Fruit fly (Drosophila melanogaster) whole organism, embryonic: ENCODE measurements around the gene Top3beta.
A peak's percentile ranks its signal among the peaks of the same experiment; 100 is the strongest.

Experiments
- ATbp ChIP-seq: fragments of 200-800 bp; sonication (Bioruptor generic); optimal IDR thresholded peaks from 2 replicates; lab custom pipeline; 2017; ENCODE audit warnings: missing biosample characterization, mild to moderate bottlenecking, missing genetic modification characterization, missing genetic modification reagents
- BEAF-32 ChIP-seq: fragments of 200-800 bp; sonication (Bioruptor generic); optimal IDR thresholded peaks from 3 replicates; lab custom pipeline; 2017; ENCODE audit warnings: missing biosample characterization, missing genetic modification characterization, mild to moderate bottlenecking, moderate library complexity, missing genetic modification reagents
- CG10274 ChIP-seq: fragments of 200-800 bp; sonication (Bioruptor generic); optimal IDR thresholded peaks from 3 replicates; lab custom pipeline; 2017; ENCODE audit warnings: missing biosample characterization, mild to moderate bottlenecking, missing genetic modification characterization
- CG12071 ChIP-seq: fragments of 200-800 bp; sonication (Bioruptor generic); optimal IDR thresholded peaks from 3 replicates; lab custom pipeline; 2018; ENCODE audit warnings: missing biosample characterization, mild to moderate bottlenecking, missing genetic modification characterization
- CG1233 ChIP-seq: fragments of 200-800 bp; sonication (Bioruptor generic); optimal IDR thresholded peaks from 4 replicates; lab custom pipeline; 2018; ENCODE audit warnings: missing biosample characterization, mild to moderate bottlenecking, missing genetic modification characterization
- CG13424 ChIP-seq: fragments of 200-800 bp; sonication (Bioruptor generic); optimal IDR thresholded peaks from 2 replicates; lab custom pipeline; 2019; ENCODE audit warnings: missing biosample characterization, mild to moderate bottlenecking, missing genetic modification characterization, moderate library complexity
- CG15696 ChIP-seq: fragments of 200-800 bp; sonication (Bioruptor generic); optimal IDR thresholded peaks from 2 replicates; lab custom pipeline; 2019; ENCODE audit warnings: missing biosample characterization, mild to moderate bottlenecking, missing genetic modification characterization, moderate library complexity
- CG16815 ChIP-seq: fragments of 200-800 bp; sonication (Bioruptor generic); optimal IDR thresholded peaks from 3 replicates; lab custom pipeline; 2017; ENCODE audit warnings: missing biosample characterization, mild to moderate bottlenecking, missing genetic modification characterization
- CG18764 ChIP-seq: fragments of 200-800 bp; sonication (Bioruptor generic); optimal IDR thresholded peaks from 3 replicates; lab custom pipeline; 2016; ENCODE audit warnings: missing biosample characterization, missing genetic modification characterization
- CG2116 ChIP-seq: fragments of 200-800 bp; sonication (Bioruptor generic); optimal IDR thresholded peaks from 3 replicates; lab custom pipeline; 2018; ENCODE audit warnings: missing biosample characterization, mild to moderate bottlenecking, missing genetic modification characterization
- CG2129 ChIP-seq: fragments of 200-800 bp; sonication (Bioruptor generic); IDR thresholded peaks from 2 replicates; pipeline ENCODE4 v1.3.6; 2022; ENCODE audit warnings: missing biosample characterization, missing genetic modification characterization; ENCODE audit not compliant: partially characterized antibody
- CG31388 ChIP-seq: fragments of 200-800 bp; sonication (Bioruptor generic); optimal IDR thresholded peaks from 2 replicates; lab custom pipeline; 2016; ENCODE audit warnings: missing biosample characterization, missing genetic modification characterization
- CG3281 ChIP-seq: fragments of 200-800 bp; sonication (Bioruptor generic); optimal IDR thresholded peaks from 3 replicates; lab custom pipeline; 2017; ENCODE audit warnings: missing biosample characterization, mild to moderate bottlenecking, missing genetic modification characterization
- CG4820 ChIP-seq: fragments of 200-800 bp; sonication (Bioruptor generic); optimal IDR thresholded peaks from 3 replicates; lab custom pipeline; 2016; ENCODE audit warnings: missing biosample characterization, missing genetic modification characterization
- CG6791 ChIP-seq: fragments of 200-800 bp; sonication (Bioruptor generic); IDR thresholded peaks from 3 replicates; pipeline ENCODE4 v1.3.6; 2022; ENCODE audit warnings: missing biosample characterization, missing genetic modification characterization; ENCODE audit not compliant: partially characterized antibody
- CG8388 ChIP-seq: fragments of 200-800 bp; sonication (Bioruptor generic); optimal IDR thresholded peaks from 2 replicates; lab custom pipeline; 2019; ENCODE audit warnings: missing biosample characterization, mild to moderate bottlenecking, missing genetic modification characterization, moderate library complexity
- CG9215 ChIP-seq: fragments of 200-800 bp; sonication (Bioruptor generic); IDR thresholded peaks from 2 replicates; pipeline ENCODE4 v1.3.6; 2022; ENCODE audit warnings: missing biosample characterization, missing genetic modification characterization
- CG9932 ChIP-seq: fragments of 200-800 bp; sonication (Bioruptor generic); IDR thresholded peaks from 2 replicates; pipeline ENCODE4 v1.3.6; 2022; ENCODE audit warnings: missing biosample characterization, missing genetic modification characterization
- E2f2 ChIP-seq: fragments of 200-800 bp; sonication (Bioruptor generic); IDR thresholded peaks from 2 replicates; pipeline ENCODE4 v1.3.6; 2022; ENCODE audit warnings: missing biosample characterization, missing genetic modification characterization
- Kr ChIP-seq: fragments of 200-800 bp; sonication (Bioruptor generic); optimal IDR thresholded peaks from 2 replicates; lab custom pipeline; 2017; ENCODE audit warnings: missing biosample characterization, mild to moderate bottlenecking, missing genetic modification characterization
- Neu2 ChIP-seq: fragments of 200-800 bp; sonication (Bioruptor generic); optimal IDR thresholded peaks from 3 replicates; lab custom pipeline; 2016; ENCODE audit warnings: missing biosample characterization, missing genetic modification characterization, borderline replicate concordance
- Rx ChIP-seq: fragments of 200-800 bp; sonication (Bioruptor generic); IDR thresholded peaks from 2 replicates; pipeline ENCODE4 v1.3.6; 2022; ENCODE audit warnings: missing biosample characterization, missing genetic modification characterization
- Side ChIP-seq: fragments of 200-800 bp; sonication (Bioruptor generic); optimal IDR thresholded peaks from 2 replicates; lab custom pipeline; 2016; ENCODE audit warnings: missing biosample characterization, missing genetic modification characterization
- Sox102F ChIP-seq: fragments of 200-800 bp; sonication (Bioruptor generic); optimal IDR thresholded peaks from 2 replicates; lab custom pipeline; 2018; ENCODE audit warnings: missing biosample characterization, mild to moderate bottlenecking, missing genetic modification characterization, moderate library complexity
- Trl ChIP-seq, 3 experiments: fragments of >200 bp in 2 of 3; fragments of 200-800 bp in 1 of 3; sonication (Bioruptor generic) in 1 of 3; optimal IDR thresholded peaks; 2 replicates in 1 of 3; 3 replicates in 2 of 3; lab custom pipeline; 2016 to 2017; ENCODE audit warnings: missing biosample characterization in 1 of 3, missing genetic modification characterization in 1 of 3
- Xbp1 ChIP-seq: fragments of 200-800 bp; sonication (Bioruptor generic); optimal IDR thresholded peaks from 3 replicates; lab custom pipeline; 2016; ENCODE audit warnings: missing biosample characterization, mild to moderate bottlenecking, missing genetic modification characterization
- ap ChIP-seq: fragments of 200-800 bp; sonication (Bioruptor generic); IDR thresholded peaks from 2 replicates; pipeline ENCODE4 v1.3.6; 2022; ENCODE audit warnings: missing biosample characterization, missing genetic modification characterization
- ci ChIP-seq: fragments of 200-800 bp; sonication (Bioruptor generic); IDR thresholded peaks from 3 replicates; pipeline ENCODE4 v1.3.6; 2022; ENCODE audit warnings: missing biosample characterization, missing genetic modification characterization
- da ChIP-seq: fragments of 200-800 bp; sonication (Bioruptor generic); optimal IDR thresholded peaks from 2 replicates; lab custom pipeline; 2016; ENCODE audit warnings: missing biosample characterization, missing genetic modification characterization
- dati ChIP-seq: fragments of 200-800 bp; sonication (Bioruptor generic); IDR thresholded peaks from 2 replicates; pipeline ENCODE4 v1.3.6; 2022; ENCODE audit warnings: missing biosample characterization, missing genetic modification characterization
- dimm ChIP-seq: fragments of 200-800 bp; sonication (Bioruptor generic); IDR thresholded peaks from 2 replicates; pipeline ENCODE4 v1.3.6; 2022; ENCODE audit warnings: missing biosample characterization, missing genetic modification characterization
- disco-r ChIP-seq: fragments of 200-800 bp; sonication (Bioruptor generic); optimal IDR thresholded peaks from 2 replicates; lab custom pipeline; 2016; ENCODE audit warnings: missing biosample characterization, missing genetic modification characterization
- eyg ChIP-seq: fragments of 200-800 bp; sonication (Bioruptor generic); optimal IDR thresholded peaks from 3 replicates; lab custom pipeline; 2016; ENCODE audit warnings: missing biosample characterization, missing genetic modification characterization
- gsb ChIP-seq: fragments of 200-800 bp; sonication (Bioruptor generic); IDR thresholded peaks from 2 replicates; pipeline ENCODE4 v1.3.6; 2022; ENCODE audit warnings: missing biosample characterization, missing genetic modification characterization
- gsb-n ChIP-seq: fragments of 200-800 bp; sonication (Bioruptor generic); optimal IDR thresholded peaks from 3 replicates; lab custom pipeline; 2018; ENCODE audit warnings: missing biosample characterization, mild to moderate bottlenecking, missing genetic modification characterization
- h ChIP-seq: fragments of >200 bp; optimal IDR thresholded peaks from 2 replicates; lab custom pipeline; 2017
- ind ChIP-seq: fragments of 200-800 bp; sonication (Bioruptor generic); optimal IDR thresholded peaks from 3 replicates; lab custom pipeline; 2016; ENCODE audit warnings: missing biosample characterization, missing genetic modification characterization
- klu ChIP-seq: fragments of 200-800 bp; sonication (Bioruptor generic); IDR thresholded peaks from 2 replicates; pipeline ENCODE4 v1.3.6; 2022; ENCODE audit warnings: missing biosample characterization, missing genetic modification characterization
- mirr ChIP-seq: fragments of 200-800 bp; sonication (Bioruptor generic); optimal IDR thresholded peaks from 3 replicates; lab custom pipeline; 2018; ENCODE audit warnings: missing biosample characterization, mild to moderate bottlenecking, missing genetic modification characterization
- nau ChIP-seq: fragments of 200-800 bp; sonication (Bioruptor generic); optimal IDR thresholded peaks from 3 replicates; lab custom pipeline; 2017; ENCODE audit warnings: missing biosample characterization, mild to moderate bottlenecking, missing genetic modification characterization, missing genetic modification reagents
- oc ChIP-seq: fragments of 200-800 bp; sonication (Bioruptor generic); optimal IDR thresholded peaks from 2 replicates; lab custom pipeline; 2018; ENCODE audit warnings: missing biosample characterization, mild to moderate bottlenecking, missing genetic modification characterization, moderate library complexity
- pb ChIP-seq: fragments of 200-800 bp; sonication (Bioruptor generic); optimal IDR thresholded peaks from 3 replicates; lab custom pipeline; 2016; ENCODE audit warnings: missing biosample characterization, missing genetic modification characterization
- ranshi ChIP-seq: fragments of 200-800 bp; sonication (Bioruptor generic); IDR thresholded peaks from 2 replicates; pipeline ENCODE4 v1.3.6; 2022; ENCODE audit warnings: missing biosample characterization, missing genetic modification characterization
- scrt ChIP-seq: fragments of 200-800 bp; sonication (Bioruptor generic); optimal IDR thresholded peaks from 2 replicates; lab custom pipeline; 2018; ENCODE audit warnings: missing biosample characterization, mild to moderate bottlenecking, missing genetic modification characterization, moderate library complexity
- slou ChIP-seq: fragments of 200-800 bp; sonication (Bioruptor generic); optimal IDR thresholded peaks from 3 replicates; lab custom pipeline; 2016; ENCODE audit warnings: missing biosample characterization, missing genetic modification characterization
- stc ChIP-seq: fragments of 200-800 bp; sonication (Bioruptor generic); IDR thresholded peaks from 2 replicates; pipeline ENCODE4 v1.3.6; 2022; ENCODE audit warnings: missing biosample characterization, missing genetic modification characterization
- tll ChIP-seq, 2 experiments: fragments of 200-800 bp in 1 of 2; fragments of >200 bp in 1 of 2; sonication (Bioruptor generic) in 1 of 2; optimal IDR thresholded peaks; 2 replicates each; lab custom pipeline; 2017 to 2019; ENCODE audit warnings: missing biosample characterization in 2 of 2, missing genetic modification characterization in 2 of 2, mild to moderate bottlenecking in 1 of 2, moderate library complexity in 1 of 2
- tna ChIP-seq: fragments of 200-800 bp; sonication (Bioruptor generic); IDR thresholded peaks from 2 replicates; pipeline ENCODE4 v1.3.6; 2022; ENCODE audit warnings: missing biosample characterization, missing genetic modification characterization; ENCODE audit not compliant: partially characterized antibody
- vfl ChIP-seq: fragments of 200-800 bp; sonication (Bioruptor generic); optimal IDR thresholded peaks from 2 replicates; lab custom pipeline; 2016; ENCODE audit warnings: missing biosample characterization, missing genetic modification characterization

Gene Top3beta

DNA sequence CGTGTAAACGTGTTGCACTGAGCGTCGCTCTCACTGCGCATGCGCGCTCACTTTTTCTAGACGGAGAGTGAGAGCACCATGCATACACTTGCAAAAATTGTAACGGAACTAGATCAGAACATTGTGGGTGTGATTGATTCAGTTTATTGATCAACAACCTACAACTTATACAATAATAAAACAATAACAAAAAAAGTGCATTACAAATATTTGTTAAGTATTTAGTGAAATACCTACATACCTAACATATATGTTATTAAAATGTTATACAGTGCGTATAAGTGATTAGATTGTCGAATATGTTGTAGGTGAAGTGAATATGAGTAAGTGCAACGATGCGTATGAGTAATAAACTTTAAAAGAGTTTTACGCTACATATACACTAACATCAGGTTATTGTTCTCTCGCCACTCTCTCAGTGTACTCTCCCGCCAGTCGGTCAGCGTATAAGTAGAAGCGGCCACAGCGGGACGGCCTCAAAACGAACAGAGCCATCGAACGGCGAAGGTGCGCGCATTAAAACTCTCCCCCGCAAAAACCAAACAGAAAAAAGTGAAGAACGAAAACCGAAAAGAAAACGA lies 42.7 kb upstream of the Top3beta start, which contains the start of gene CG42240 (continued):
- peak; percentile 72; the same call in 2 of the 3 replicates for TF ChIP-seq ci (GFP tag; lab: Robert Waterston, UW)
- TF ChIP-seq CG31388 (GFP tag; lab: Kevin White, UChicago) = peak; percentile 81
- no peak for TF ChIP-seq Kr
- TF ChIP-seq E2f2 (GFP tag; lab: Robert Waterston, UW) = peak; percentile 59; the same call in 1 of the 2 replicates
- TF ChIP-seq BEAF-32 (GFP tag; lab: Kevin White, UChicago) = no peak
- TF ChIP-seq CG1233 (GFP tag; lab: Kevin White, UChicago) = peak; percentile 88
- TF ChIP-seq CG18764 = peak; percentile 85
- TF ChIP-seq CG8388 (GFP tag; lab: Kevin White, UChicago) = peak; percentile 91
- peak; percentile 83 for TF ChIP-seq CG4820 (GFP tag; lab: Kevin White, UChicago)
- peak; percentile 52 for TF ChIP-seq eyg
- TF ChIP-seq Side = peak; percentile 63
- TF ChIP-seq dati = no peak; the same call in 1 of the 2 replicates
- TF ChIP-seq mirr = peak; percentile 60
- TF ChIP-seq tna (GFP tag; lab: Robert Waterston, UW) = no peak
- peak; percentile 93 for TF ChIP-seq CG3281 (GFP tag; lab: Kevin White, UChicago)
- peak; percentile 47; the same call in 1 of the 2 replicates for TF ChIP-seq ranshi (GFP tag; lab: Robert Waterston, UW)
- TF ChIP-seq Xbp1 (GFP tag; lab: Kevin White, UChicago) = peak; percentile 91
- TF ChIP-seq Neu2 (GFP tag; lab: Kevin White, UChicago) = no peak
- peak; percentile 61 for TF ChIP-seq disco-r (GFP tag; lab: Kevin White, UChicago)
- peak in 1 of 2 experiments; percentile 14 for TF ChIP-seq tll (GFP tag; optimal IDR thresholded peaks at IDR 0.05; lab: Kevin White, UChicago)
- no peak for TF ChIP-seq CG6791 (GFP tag; lab: Robert Waterston, UW)
- no peak for TF ChIP-seq vfl (GFP tag; lab: Kevin White, UChicago)
- TF ChIP-seq klu (GFP tag; lab: Robert Waterston, UW) = peak; percentile 75
- TF ChIP-seq scrt (GFP tag; lab: Kevin White, UChicago) = peak; percentile 83
- TF ChIP-seq stc (GFP tag; lab: Robert Waterston, UW) = peak; percentile 71; the same call in 1 of the 2 replicates
- TF ChIP-seq gsb (GFP tag; lab: Robert Waterston, UW) = 0 out of 2 replicates have a peak, but pooled peaks have one; percentile 61
- TF ChIP-seq Sox102F (GFP tag; lab: Kevin White, UChicago) = peak; percentile 93
- TF ChIP-seq CG2129 (GFP tag; lab: Robert Waterston, UW) = no peak
- TF ChIP-seq da = no peak
- TF ChIP-seq pb (GFP tag; lab: Kevin White, UChicago) = peak; percentile 59
- peak; percentile 87 for TF ChIP-seq ATbp
- peak; percentile 52; the same call in 1 of the 2 replicates for TF ChIP-seq Rx
- peak; percentile 86 for TF ChIP-seq CG10274 (GFP tag; lab: Kevin White, UChicago)
- TF ChIP-seq ind (GFP tag; lab: Kevin White, UChicago) = peak; percentile 89
- TF ChIP-seq dimm (GFP tag; lab: Robert Waterston, UW) = 0 out of 2 replicates have a peak, but pooled peaks have one; percentile 32
- peak; percentile 71 for TF ChIP-seq CG15696 (tag; lab: Kevin White, UChicago)
- TF ChIP-seq oc (tag; lab: Kevin White, UChicago) = peak; percentile 79
- TF ChIP-seq CG2116 (GFP tag; lab: Kevin White, UChicago) = peak; percentile 73
- TF ChIP-seq slou (GFP tag; lab: Kevin White, UChicago) = peak; percentile 61
- TF ChIP-seq CG13424 (tag; lab: Kevin White, UChicago) = peak; percentile 95
- TF ChIP-seq CG9215 = peak; percentile 78
- peak; percentile 85 for TF ChIP-seq gsb-n (tag; lab: Kevin White, UChicago)
- TF ChIP-seq CG12071 = peak; percentile 78
- no peak for TF ChIP-seq h (lab: Kevin White, UChicago)
- TF ChIP-seq CG9932 (GFP tag; lab: Robert Waterston, UW) = peak; percentile 54; the same call in 1 of the 2 replicates
- peak; percentile 70 for TF ChIP-seq CG16815 (GFP tag; lab: Kevin White, UChicago)
- TF ChIP-seq Trl (optimal IDR thresholded peaks at IDR 0.05; lab: Kevin White, UChicago) = peak; percentile 58 to 63
- peak; percentile 42 for TF ChIP-seq Trl (GFP tag; optimal IDR thresholded peaks at IDR 0.05; lab: Kevin White, UChicago)
- peak; percentile 3; the same call in 1 of the 2 replicates for TF ChIP-seq ap (GFP tag; lab: Robert Waterston, UW)
- TF ChIP-seq nau (GFP tag; lab: Kevin White, UChicago) = no peak
